Worm (Caenorhabditis elegans): ENCODE data around the gene M04G7.1.

M04G7.1 gene

DNA sequence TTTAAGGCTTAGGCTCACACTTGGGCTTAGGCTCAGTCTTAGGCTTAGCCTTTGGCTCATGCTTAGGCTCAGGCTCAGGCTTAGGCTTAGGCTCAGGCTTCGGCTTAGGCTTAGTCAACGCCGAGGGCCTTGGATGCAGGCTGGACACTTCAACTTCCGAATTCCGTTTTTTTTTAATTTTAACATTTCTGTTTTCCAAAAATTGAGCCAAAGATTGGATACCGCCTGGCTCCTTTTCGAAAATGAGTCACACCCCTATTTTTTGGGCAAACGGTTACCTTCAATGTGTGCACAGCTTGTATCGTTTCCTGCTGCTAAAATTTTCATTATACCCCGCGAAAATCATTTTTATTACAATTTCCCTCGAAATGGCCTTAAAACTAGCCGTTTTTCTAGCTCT is at the start of gene M04G7.1:
Gene M04G7.1 (plus strand): TSS at position 301 of the 400 bp plus-strand sequence.
- no peak for TF ChIP-seq him-1 (tag; optimal IDR thresholded peaks at IDR 0.05)
- TF ChIP-seq W03F9.2 (tag; optimal IDR thresholded peaks at IDR 0.05), result no peak
- no peak for TF ChIP-seq dao-5 (tag; optimal IDR thresholded peaks at IDR 0.05)

DNA sequence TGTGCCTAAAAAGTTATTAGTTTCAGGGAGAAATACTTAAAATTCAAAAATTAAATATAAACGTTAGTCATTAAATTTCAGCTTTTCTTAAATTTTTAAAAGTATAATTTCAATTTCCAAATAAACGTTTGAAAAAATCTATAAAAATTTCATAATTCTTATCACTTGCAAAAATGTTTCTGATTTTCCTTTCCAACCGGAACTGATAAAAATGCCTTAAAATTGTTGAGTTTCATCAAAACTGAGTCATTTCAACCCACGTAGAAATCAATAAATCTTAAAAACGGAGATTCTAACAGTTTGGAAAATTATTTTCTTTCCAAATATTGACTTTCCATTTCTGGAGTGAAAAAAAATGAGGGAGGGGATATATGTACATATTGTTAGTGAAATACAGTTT is 46.7 kb upstream of the M04G7.1 start:
- TF ChIP-seq him-1 (tag; optimal IDR thresholded peaks at IDR 0.05) (no peak), W03F9.2 (tag; optimal IDR thresholded peaks at IDR 0.05) (no peak), dao-5 (tag; optimal IDR thresholded peaks at IDR 0.05) (no peak)

DNA sequence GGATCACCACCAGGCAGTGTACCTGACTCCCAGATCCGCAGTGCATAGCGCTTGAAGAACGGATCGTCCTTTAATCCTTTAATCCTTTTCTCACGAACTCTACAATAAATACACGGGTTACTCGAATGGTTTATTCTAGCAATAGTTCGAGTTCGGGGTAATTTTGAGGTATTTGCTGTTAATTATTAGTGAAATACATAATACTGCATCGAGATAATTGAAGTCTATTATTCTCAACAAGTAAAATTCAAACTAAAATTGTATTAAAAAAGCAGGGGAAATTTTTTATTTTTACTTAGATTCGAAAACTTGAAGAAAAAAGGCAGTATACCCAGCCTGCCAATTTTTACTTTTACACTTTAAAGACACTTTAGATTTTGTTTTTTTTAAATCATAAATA is 45.6 kb upstream of the M04G7.1 start, which contains the start of gene kgb-1:
Gene kgb-1 (minus strand): TSS at position 101 of the 400 bp plus-strand sequence.
- TF ChIP-seq W03F9.2 (tag; optimal IDR thresholded peaks at IDR 0.05) (no peak), him-1 (tag; optimal IDR thresholded peaks at IDR 0.05) (no peak), dao-5 (tag; optimal IDR thresholded peaks at IDR 0.05) (no peak)

DNA sequence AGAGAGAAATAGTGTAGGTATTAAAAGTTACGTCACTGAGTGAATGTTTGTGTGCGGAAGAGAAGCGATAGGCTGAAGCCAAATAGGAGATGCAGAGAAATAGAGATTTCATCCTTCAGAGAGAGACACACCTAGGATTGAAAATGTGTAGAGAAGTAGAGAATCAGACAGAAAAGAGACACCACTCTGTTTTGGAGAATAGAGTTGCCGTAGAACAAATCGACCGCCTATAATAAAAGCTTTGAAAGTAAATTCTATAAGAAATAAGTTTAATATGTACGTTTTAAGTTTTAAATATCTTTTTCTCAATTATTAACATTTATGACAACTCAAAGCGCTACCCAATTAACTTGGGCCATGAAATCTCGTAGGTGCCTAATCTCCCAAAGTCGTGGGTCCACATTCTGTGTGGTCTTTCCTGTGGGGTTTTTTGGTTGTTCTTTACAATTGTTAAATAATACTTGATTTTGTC is 45.1 kb upstream of the M04G7.1 start, which contains the start of gene T07A9.12:
Gene T07A9.12 (plus strand): TSS at position 448 of the 472 bp plus-strand sequence.
- TF ChIP-seq him-1 (tag; optimal IDR thresholded peaks at IDR 0.05) (no peak), W03F9.2 (tag; optimal IDR thresholded peaks at IDR 0.05) (peak; percentile 45), dao-5 (tag; optimal IDR thresholded peaks at IDR 0.05) (no peak)

DNA sequence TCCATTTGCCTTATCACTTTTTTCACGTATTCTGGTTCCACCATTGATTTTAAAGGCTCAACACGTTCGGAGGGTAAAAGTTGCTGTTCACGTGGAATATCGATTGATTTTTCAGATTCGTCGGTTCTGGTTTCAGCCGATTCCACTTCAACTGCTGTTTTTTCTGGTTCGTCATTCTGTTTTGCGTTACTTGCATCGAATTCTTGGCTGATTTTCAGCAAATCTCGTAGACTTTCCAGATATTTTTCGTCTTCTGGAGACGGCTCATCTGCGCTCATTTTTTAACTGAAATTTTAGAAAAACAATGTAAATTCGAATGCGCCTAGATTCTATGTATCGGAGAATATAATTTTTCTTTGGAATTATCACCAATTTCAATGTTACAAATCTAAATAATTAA is 35.9 kb upstream of the M04G7.1 start, which contains the start of gene eri-1:
Gene eri-1 (minus strand): TSS at position 285 of the 400 bp plus-strand sequence.
- no peak for TF ChIP-seq W03F9.2 (tag; optimal IDR thresholded peaks at IDR 0.05)
- no peak for TF ChIP-seq him-1 (tag; optimal IDR thresholded peaks at IDR 0.05)
- TF ChIP-seq dao-5 (tag; optimal IDR thresholded peaks at IDR 0.05), result no peak

DNA sequence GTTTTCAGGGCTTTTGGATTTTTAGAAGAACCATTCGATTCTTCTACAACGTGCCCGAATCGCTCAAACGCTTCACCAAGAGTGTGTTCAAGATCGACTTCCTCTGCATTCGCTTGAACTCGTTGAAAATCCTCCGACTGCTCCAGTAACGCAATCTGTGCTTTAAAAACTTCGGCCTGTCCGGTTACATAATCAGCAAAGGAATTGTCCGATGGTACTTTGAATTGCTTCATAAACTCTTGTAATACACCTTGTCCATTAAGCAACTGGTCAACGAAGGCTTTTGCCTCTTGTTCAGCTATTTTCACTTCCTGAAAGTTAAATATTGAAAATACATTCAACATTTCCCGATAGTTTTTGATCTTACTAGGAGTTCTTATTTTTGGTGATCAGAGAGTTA is 34.9 kb upstream of the M04G7.1 start:
- TF ChIP-seq dao-5 (tag; optimal IDR thresholded peaks at IDR 0.05) (no peak), W03F9.2 (tag; optimal IDR thresholded peaks at IDR 0.05) (no peak), him-1 (tag; optimal IDR thresholded peaks at IDR 0.05) (no peak)

DNA sequence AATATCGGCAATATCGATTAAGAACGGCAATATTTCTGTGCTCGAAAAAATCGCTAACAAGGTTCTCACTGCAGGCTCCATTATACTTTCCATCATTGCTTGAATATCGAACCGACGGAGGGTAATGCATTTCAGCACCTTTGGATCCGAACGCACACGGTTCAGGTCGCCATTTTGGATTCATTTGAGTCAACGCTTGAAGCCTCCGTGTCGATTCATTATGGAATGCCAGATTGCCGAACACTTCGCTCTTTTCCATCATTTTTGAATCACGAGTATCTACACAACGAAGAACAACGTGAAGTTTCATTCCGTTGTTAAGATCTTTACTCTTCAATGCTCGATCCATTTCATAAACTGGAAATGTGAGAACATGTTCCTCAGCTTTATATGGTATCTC is 33.5 kb upstream of the M04G7.1 start:
- TF ChIP-seq dao-5 (tag; optimal IDR thresholded peaks at IDR 0.05) (no peak), W03F9.2 (tag; optimal IDR thresholded peaks at IDR 0.05) (no peak), him-1 (tag; optimal IDR thresholded peaks at IDR 0.05) (no peak)

DNA sequence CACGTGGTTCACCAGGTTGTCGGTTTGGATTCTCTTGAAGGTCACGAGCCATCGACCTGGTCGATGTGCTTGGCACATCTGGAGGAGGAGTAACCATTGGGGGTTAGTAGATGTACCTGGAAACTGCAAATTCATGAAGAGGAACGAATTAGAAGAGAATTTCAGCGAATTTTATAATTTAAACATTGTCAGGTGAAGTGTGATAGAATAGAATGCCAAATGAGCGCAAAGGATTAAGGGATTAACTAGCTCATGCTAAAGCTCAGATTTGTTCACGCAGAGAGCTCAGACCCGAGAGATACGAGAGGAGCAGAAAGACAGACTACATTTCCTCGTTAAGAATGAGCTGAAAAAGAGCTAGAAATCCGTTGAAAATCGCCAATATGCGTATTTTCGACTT is 30.5 kb upstream of the M04G7.1 start, which contains the start of gene daf-18:
Gene daf-18 (minus strand): TSS at position 126 of the 400 bp plus-strand sequence.
- TF ChIP-seq him-1 (tag; optimal IDR thresholded peaks at IDR 0.05), result no peak

DNA sequence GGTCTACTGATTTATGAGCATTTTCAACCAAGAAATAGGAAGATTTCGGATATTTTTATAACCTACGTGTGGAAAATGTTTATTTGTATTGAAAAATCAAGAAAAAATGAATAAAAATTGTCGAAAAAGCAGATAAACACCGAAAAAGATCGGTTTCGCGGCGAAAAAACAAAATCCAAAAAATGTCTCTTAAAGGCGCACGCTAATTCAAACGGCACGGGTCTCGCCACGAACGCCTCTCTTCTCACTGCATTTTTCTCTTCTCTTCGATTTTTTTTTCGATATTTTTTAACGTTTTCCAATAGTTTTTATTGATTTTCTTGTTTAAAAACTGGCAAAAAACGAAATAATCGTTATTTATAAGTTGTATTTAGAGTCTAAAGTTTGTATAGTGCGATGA is 30.0 kb upstream of the M04G7.1 start:
- no peak for TF ChIP-seq him-1 (tag; optimal IDR thresholded peaks at IDR 0.05)
- peak; percentile 67 for TF ChIP-seq W03F9.2 (tag; optimal IDR thresholded peaks at IDR 0.05)

DNA sequence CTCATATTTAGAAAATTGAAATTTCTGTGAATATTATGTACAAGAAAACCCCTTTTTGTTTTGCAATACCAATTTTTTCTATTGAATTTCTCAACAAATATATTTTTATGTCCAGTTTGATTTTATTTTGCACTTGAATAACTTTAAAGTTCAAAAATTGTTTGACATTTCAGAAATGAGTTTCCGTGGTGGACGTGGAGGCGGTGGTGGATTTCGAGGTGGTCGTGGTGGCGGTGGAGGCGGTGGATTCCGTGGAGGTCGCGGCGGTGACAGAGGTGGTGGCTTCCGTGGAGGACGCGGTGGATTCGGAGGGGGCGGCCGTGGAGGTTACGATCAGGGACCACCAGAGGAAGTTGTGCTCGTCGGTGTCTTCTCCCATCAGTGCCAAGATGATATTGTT is 29.6 kb upstream of the M04G7.1 start, which contains the start of gene garr-1:
Gene garr-1 (plus strand): TSS at position 174 of the 400 bp plus-strand sequence.
- TF ChIP-seq dao-5 (tag; optimal IDR thresholded peaks at IDR 0.05) (no peak), W03F9.2 (tag; optimal IDR thresholded peaks at IDR 0.05) (no peak), him-1 (tag; optimal IDR thresholded peaks at IDR 0.05) (no peak)

DNA sequence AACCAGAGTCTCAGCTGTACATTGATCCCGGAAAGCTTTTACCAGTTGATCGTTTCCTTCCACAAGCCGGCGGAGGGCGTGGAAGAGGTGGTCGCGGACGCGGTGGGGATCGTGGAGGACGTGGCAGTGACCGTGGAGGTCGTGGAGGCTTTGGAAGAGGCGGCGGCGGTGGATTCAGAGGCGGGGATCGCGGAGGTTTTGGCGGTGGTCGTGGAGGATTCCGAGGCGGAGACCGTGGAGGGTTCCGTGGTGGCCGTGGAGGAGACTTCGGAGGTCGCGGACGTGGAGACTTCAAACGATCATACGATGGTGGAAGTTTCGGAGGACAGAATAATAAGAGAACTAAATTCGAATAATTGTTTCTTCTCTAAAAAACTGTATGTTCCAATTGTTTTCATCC is 29.0 kb upstream of the M04G7.1 start:
- TF ChIP-seq W03F9.2 (tag; optimal IDR thresholded peaks at IDR 0.05), result no peak
- no peak for TF ChIP-seq dao-5 (tag; optimal IDR thresholded peaks at IDR 0.05)
- no peak for TF ChIP-seq him-1 (tag; optimal IDR thresholded peaks at IDR 0.05)

DNA sequence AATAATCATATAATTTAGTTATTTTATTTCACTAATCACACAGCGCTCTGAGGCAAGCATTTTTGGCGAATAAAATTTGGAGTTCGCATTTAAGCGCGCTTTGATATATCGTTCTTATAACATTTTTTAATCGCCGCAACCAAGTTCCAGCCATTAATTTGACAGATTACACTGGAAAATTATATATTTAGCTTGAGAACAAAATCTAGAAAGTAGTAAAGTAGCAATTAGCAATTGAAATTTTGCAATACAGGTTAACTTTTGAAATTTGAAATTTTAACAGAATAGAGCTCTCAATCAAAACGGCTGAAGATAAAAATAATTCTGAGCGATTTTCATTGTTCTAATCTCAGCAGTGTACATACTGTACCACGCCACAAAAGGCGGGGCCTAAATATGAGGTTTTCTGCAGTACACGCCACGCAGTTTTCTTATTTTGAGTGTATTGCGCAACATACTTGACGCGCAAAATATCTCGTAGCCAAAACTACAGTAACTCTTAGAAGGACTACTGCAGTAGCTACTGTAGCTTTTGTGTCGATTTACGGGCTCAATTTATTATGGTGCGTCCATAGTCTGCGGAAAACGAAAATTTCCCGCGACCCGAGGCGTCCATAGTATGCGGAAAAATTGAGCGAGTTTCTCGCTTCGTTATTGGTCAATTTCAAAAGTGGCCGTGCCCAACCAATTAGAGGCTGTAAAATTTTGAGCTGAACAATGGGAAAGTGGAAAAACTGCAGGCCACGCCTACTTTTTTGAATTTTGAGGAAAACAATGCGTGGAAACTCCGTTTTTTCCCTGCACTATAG is 28.3 kb upstream of the M04G7.1 start:
- TF ChIP-seq dao-5 (tag; optimal IDR thresholded peaks at IDR 0.05) (no peak), him-1 (tag; optimal IDR thresholded peaks at IDR 0.05) (no peak), W03F9.2 (tag; optimal IDR thresholded peaks at IDR 0.05) (no peak)

DNA sequence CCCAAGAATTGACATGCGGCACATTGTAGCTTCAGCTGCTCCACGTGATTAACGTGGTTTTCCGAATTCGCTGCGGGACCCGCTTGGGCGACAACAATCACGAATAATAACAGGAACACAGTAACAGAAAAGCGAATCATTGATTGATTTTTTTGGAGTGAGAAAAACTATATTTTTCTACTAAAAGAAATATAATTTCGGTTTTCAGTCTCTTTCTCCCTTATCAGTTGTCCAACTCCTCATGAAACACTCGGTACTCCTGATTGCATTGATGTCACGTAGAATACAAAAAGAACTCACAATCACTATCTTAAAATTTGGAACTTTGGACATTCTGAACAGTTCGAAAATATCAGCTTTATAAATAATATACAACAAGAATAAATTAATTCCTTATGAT is 26.7 kb upstream of the M04G7.1 start, which contains the start of gene Y66H1A.5:
Gene Y66H1A.5 (minus strand): TSS at position 265 of the 400 bp plus-strand sequence.
- TF ChIP-seq W03F9.2 (tag; optimal IDR thresholded peaks at IDR 0.05) (no peak), dao-5 (tag; optimal IDR thresholded peaks at IDR 0.05) (no peak), him-1 (tag; optimal IDR thresholded peaks at IDR 0.05) (no peak)

DNA sequence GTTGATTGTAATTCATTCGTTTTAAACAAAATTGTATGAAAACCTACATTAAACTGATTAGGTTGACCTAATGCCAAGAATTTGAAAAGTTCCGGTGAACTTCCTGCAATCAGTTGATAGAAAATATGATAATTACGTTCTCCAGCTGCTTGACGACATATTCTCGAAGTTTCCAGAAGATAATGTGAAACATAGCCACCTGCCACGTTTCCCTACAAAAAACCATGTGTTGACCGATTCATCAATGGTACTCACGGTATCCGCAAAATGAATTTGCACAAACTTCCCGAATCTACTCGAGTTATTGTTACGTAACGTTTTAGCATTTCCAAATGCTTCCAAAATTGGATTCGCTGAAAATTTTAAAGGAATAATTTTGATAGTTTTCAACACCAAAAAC is 17.2 kb upstream of the M04G7.1 start:
- TF ChIP-seq him-1 (tag; optimal IDR thresholded peaks at IDR 0.05), result no peak
- no peak for TF ChIP-seq W03F9.2 (tag; optimal IDR thresholded peaks at IDR 0.05)
- no peak for TF ChIP-seq dao-5 (tag; optimal IDR thresholded peaks at IDR 0.05)

Data from whole organism, L4/young adult.